Worm (Caenorhabditis elegans): Measurements from ENCODE around the gene ttr-19.

- no peak for TF ChIP-seq daf-16 (GFP tag; optimal IDR thresholded peaks at IDR 0.05)
- no peak for TF ChIP-seq daf-16 (tag; optimal IDR thresholded peaks at IDR 0.05)
- TF ChIP-seq snpc-4 (tag; optimal IDR thresholded peaks at IDR 0.05): no peak
- TF ChIP-seq mep-1 (tag; optimal IDR thresholded peaks at IDR 0.05): no peak
- no peak for TF ChIP-seq pqm-1 (tag; optimal IDR thresholded peaks at IDR 0.05)
- TF ChIP-seq lin-39 (tag; optimal IDR thresholded peaks at IDR 0.05): no peak
- TF ChIP-seq nhr-48 (tag; optimal IDR thresholded peaks at IDR 0.05): no peak
- TF ChIP-seq pha-4 (GFP tag; IDR thresholded peaks at IDR 0.05): no peak
- TF ChIP-seq pha-4 (tag; optimal IDR thresholded peaks at IDR 0.05): no peak
- TF ChIP-seq madf-9 (GFP tag; conservative IDR thresholded peaks at IDR 0.05): no peak
These were observed 17.0 kb downstream of the ttr-19 start, which contains the start of gene tftc-3 for ce11 chrV:10210244-10210643.

All from whole organism, L4 larva.